Worm (Caenorhabditis elegans) whole organism, L4 larva: ENCODE measurements around the gene Y45G12B.2.

Experiments used
- dpl-1 ChIP-seq: fragments of 150-350 bp; optimal IDR thresholded peaks from 2 replicates; lab custom pipeline; 2014; ENCODE audit warnings: missing biosample characterization, missing genetic modification reagents, missing genetic modification characterization
- fkh-10 ChIP-seq: fragments of 150-350 bp; optimal IDR thresholded peaks from 2 replicates; lab custom pipeline; 2014; ENCODE audit warnings: missing biosample characterization, missing genetic modification reagents, missing genetic modification characterization
- unc-130 ChIP-seq: sonication (generic microtip); optimal IDR thresholded peaks from 2 replicates; lab custom pipeline; 2016; ENCODE audit warnings: missing genetic modification reagents, missing genetic modification characterization, missing compliant biosample characterization
- zag-1 ChIP-seq: fragments of 150-350 bp; optimal IDR thresholded peaks from 2 replicates; lab custom pipeline; 2014; ENCODE audit warnings: missing biosample characterization, missing genetic modification characterization

DNA sequence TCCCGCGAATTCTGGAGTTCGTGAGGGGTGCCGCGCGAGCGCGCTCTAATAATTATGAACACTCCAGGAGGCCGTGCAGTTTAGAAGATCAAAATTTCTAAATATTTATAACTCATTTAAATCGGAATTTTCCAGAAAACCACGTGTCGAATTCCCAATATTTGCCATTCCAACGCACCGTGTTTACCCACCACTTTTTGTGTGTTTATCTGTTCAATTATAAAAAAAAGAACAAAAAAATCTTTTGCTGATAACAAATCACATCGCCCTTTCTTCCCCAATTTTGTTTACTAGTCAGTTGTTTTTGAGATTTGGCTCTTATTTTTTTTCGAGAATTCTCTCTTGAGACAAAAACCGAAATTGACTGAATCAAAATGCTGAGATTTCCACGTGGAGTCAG, 38.4 kb upstream of the Y45G12B.2 start:
- TF ChIP-seq dpl-1 (GFP tag; lab: Kevin White, UChicago) (no peak), unc-130 (no peak), fkh-10 (no peak), zag-1 (tag; lab: Kevin White, UChicago) (no peak)
